Fruit fly (Drosophila melanogaster): Measurements from ENCODE around the gene Mi-2.
A peak's percentile ranks its signal among the peaks of the same experiment; 100 is the strongest.

Mi-2 gene

dm6 chr3L:19902560-19903399, 7.2 kb downstream of the Mi-2 start (continued):
- TF ChIP-seq bab2 (GFP tag; optimal IDR thresholded peaks at IDR 0.05) = peak; percentile 97
- TF ChIP-seq Myb (GFP tag; optimal IDR thresholded peaks at IDR 0.05) = peak; percentile 88
- no peak for TF ChIP-seq tna (GFP tag; IDR thresholded peaks at IDR 0.05; ENCODE audit: partially characterized antibody)
- peak; percentile 56 for TF ChIP-seq crol (GFP tag; IDR thresholded peaks at IDR 0.05)
- peak; percentile 89 for TF ChIP-seq CG14441 (GFP tag; IDR thresholded peaks at IDR 0.05)
- TF ChIP-seq CG12219 (GFP tag; optimal IDR thresholded peaks at IDR 0.05) = peak; percentile 96
- TF ChIP-seq CoRest (tag; optimal IDR thresholded peaks at IDR 0.05) = peak; percentile 95
- peak; percentile 51 for TF ChIP-seq cg (GFP tag; optimal IDR thresholded peaks at IDR 0.05)
- no peak for TF ChIP-seq CG34224 (GFP tag; IDR thresholded peaks at IDR 0.05; ENCODE audit: partially characterized antibody)
- peak; percentile 93 for TF ChIP-seq vfl (GFP tag; optimal IDR thresholded peaks at IDR 0.05)
- TF ChIP-seq stwl (tag; optimal IDR thresholded peaks at IDR 0.05) = peak; percentile 11
- TF ChIP-seq Dad (GFP tag; optimal IDR thresholded peaks at IDR 0.05) = peak; percentile 86
- TF ChIP-seq CG2120 (GFP tag; optimal IDR thresholded peaks at IDR 0.05) = peak; percentile 98
- peak; percentile 95 for TF ChIP-seq CG18619 (GFP tag; optimal IDR thresholded peaks at IDR 0.05)
- peak in 1 of 3 experiments; percentile 79 for TF ChIP-seq Stat92E (GFP tag; optimal IDR thresholded peaks at IDR 0.05)
- peak; percentile 89 for TF ChIP-seq CG10274 (GFP tag; optimal IDR thresholded peaks at IDR 0.05)
- 0 out of 3 replicates have a peak, but pooled peaks have one; percentile 38 for TF ChIP-seq vnd (GFP tag; IDR thresholded peaks at IDR 0.05; ENCODE audit: partially characterized antibody)
- TF ChIP-seq CG13296 (GFP tag; optimal IDR thresholded peaks at IDR 0.05) = peak; percentile 94
- peak; percentile 51 for TF ChIP-seq CTCF (GFP tag; optimal IDR thresholded peaks at IDR 0.05)
- TF ChIP-seq Oaz (GFP tag; IDR thresholded peaks at IDR 0.05) = peak; percentile 89
- TF ChIP-seq CG10543 (GFP tag; optimal IDR thresholded peaks at IDR 0.05) = peak; percentile 60
- TF ChIP-seq Hr78 (GFP tag; optimal IDR thresholded peaks at IDR 0.05) = peak in 1 of 2 experiments; percentile 77
- TF ChIP-seq slp2 (GFP tag; optimal IDR thresholded peaks at IDR 0.05) = peak; percentile 94
- peak; percentile 94 for TF ChIP-seq org-1 (GFP tag; optimal IDR thresholded peaks at IDR 0.05)
- TF ChIP-seq YL-1 (GFP tag; optimal IDR thresholded peaks at IDR 0.05) = peak; percentile 55
- peak; percentile 90 for TF ChIP-seq CG6813 (GFP tag; optimal IDR thresholded peaks at IDR 0.05)
- no peak for TF ChIP-seq unc-4 (GFP tag; IDR thresholded peaks at IDR 0.05; ENCODE audit: partially characterized antibody)
- peak; percentile 94 for TF ChIP-seq CG8944 (GFP tag; optimal IDR thresholded peaks at IDR 0.05)
- TF ChIP-seq CG3838 (GFP tag; optimal IDR thresholded peaks at IDR 0.05) = peak; percentile 90
- peak; percentile 65 for TF ChIP-seq CG17802 (tag; optimal IDR thresholded peaks at IDR 0.05)
- TF ChIP-seq Ets65A (GFP tag) = peak; percentile 99
- TF ChIP-seq CG17359 (tag; optimal IDR thresholded peaks at IDR 0.05) = peak; percentile 96
- peak; percentile 94 for TF ChIP-seq dysf (GFP tag; IDR thresholded peaks at IDR 0.05)
- TF ChIP-seq hth (optimal IDR thresholded peaks at IDR 0.05) = no peak
- peak; percentile 54; the same call in 1 of the 2 replicates for TF ChIP-seq CG1024 (GFP tag; IDR thresholded peaks at IDR 0.05)
- TF ChIP-seq CG11456 (GFP tag; IDR thresholded peaks at IDR 0.05) = peak; percentile 95
- TF ChIP-seq CrebB (tag; optimal IDR thresholded peaks at IDR 0.05) = peak; percentile 95
- peak; percentile 60 for TF ChIP-seq CG31388 (GFP tag; optimal IDR thresholded peaks at IDR 0.05)
- TF ChIP-seq kni (GFP tag; optimal IDR thresholded peaks at IDR 0.05) = no peak
- peak; percentile 95 for TF ChIP-seq HmgZ (tag; optimal IDR thresholded peaks at IDR 0.05)
- TF ChIP-seq wdn (GFP tag; IDR thresholded peaks at IDR 0.05) = peak; percentile 94
- peak; percentile 90 for TF ChIP-seq Abd-B (GFP tag; optimal IDR thresholded peaks at IDR 0.05)
- TF ChIP-seq Antp (GFP tag; optimal IDR thresholded peaks at IDR 0.05) = peak; percentile 98
- peak; percentile 90 for TF ChIP-seq sqz (GFP tag; optimal IDR thresholded peaks at IDR 0.05)
- peak; percentile 92 for TF ChIP-seq Hr3 (GFP tag; optimal IDR thresholded peaks at IDR 0.05)
- 0 out of 3 replicates have a peak, but pooled peaks have one; percentile 50 for TF ChIP-seq C15 (GFP tag; IDR thresholded peaks at IDR 0.05)
- TF ChIP-seq NC2β (GFP tag; optimal IDR thresholded peaks at IDR 0.05) = peak; percentile 49
- peak; percentile 79 for TF ChIP-seq Ets97D (GFP tag; optimal IDR thresholded peaks at IDR 0.05)
- TF ChIP-seq nerfin-2 (GFP tag; IDR thresholded peaks at IDR 0.05; ENCODE audit: partially characterized antibody) = no peak

All from whole organism, embryonic.